Fruit fly (Drosophila melanogaster): Measurements from ENCODE around the gene porin.

porin gene

DNA sequence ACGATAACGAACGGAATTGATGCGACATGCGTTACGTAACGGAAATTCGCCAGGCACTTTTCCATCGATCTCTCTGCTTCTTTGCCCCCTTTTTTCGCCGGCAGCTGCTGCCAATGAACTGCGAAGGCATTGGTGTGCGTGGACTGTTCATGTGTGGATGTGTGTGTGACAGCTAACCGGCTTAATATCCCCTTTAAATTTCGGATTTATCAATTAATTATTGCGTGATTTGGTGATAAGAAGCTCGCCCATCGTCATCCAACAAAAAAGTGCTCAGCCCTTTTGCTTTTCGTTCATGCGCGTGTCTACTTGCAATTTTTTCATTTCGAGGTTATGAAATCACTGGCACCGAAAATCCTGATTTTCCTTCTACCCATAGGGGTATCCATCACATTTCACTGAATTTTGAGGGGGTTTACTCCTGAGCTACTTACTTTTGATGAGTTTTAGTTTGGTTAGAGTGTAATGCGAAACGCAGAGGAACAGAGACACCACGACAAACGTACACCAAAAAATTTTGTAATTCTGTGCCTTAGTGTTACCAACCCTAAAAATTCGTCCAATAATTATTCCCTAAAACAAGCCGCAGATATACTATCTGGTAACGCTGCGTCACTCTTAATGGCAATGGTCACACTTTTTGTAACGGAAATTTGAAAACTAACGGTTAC, at the start of gene porin:
Gene porin (minus strand): TSS at position 529 of the 671 bp plus-strand sequence.
- TF ChIP-seq CTCF (optimal IDR thresholded peaks at IDR 0.05) (peak in 1 of 2 experiments; percentile 43), CG8478 (optimal IDR thresholded peaks at IDR 0.05) (no peak)

- TF ChIP-seq CTCF (optimal IDR thresholded peaks at IDR 0.05) (no peak), CG8478 (optimal IDR thresholded peaks at IDR 0.05) (no peak)
Measured at dm6 chr2L:10888827-10889226, 38.2 kb upstream of the porin start, which contains the start of gene CG14071. CG14071 (minus strand) TSS chr2L:10888927.

- no peak for TF ChIP-seq CTCF (optimal IDR thresholded peaks at IDR 0.05)
- TF ChIP-seq CG8478 (optimal IDR thresholded peaks at IDR 0.05) = no peak
Measured at dm6 chr2L:10869867-10870266, 19.2 kb upstream of the porin start, which contains the start of gene CG12517. CG12517 (plus strand) TSS chr2L:10870167.

DNA sequence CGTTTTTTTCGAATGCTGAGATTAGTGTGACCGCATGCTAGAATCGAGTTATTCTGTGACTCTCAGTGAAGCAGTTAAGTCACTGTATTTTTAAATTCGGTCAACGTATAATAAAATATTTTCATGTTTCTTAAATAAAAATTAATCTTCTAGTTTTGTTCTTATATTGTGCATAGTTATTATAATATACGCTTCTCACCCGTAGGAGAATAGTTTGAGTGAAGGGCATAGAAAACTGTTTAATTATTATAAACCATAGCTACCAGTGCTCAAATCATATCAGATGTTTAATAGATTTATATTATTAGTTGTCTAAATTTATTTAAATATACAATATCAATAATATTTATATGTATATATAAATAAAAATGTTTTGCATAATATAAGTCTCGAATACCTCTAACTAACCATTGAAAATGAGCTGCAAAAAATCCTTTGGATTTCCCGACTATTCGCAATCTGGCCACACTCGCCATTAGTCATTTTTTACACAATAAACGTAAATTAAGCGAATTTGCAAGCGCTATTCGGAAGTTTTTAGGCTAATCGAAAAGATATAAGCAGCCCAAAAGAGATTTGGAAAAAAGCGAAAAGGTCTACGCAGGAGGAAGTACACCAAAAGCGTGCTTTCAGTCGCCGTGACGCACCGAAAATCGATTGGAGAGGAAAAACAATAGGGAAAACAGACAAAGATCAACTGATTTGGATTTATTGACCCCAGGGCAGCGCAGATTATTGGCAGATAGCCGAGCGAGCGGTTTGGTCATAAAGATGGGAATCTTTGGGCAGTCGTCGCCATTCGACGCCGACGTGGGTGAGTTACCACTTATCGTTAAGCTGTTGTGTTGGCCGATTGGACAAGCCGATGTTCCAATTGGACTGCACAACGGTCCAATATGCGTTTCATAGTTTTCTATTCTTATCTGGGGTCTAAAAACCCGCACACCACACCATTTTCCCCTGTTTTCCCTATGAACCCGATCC, 7.7 kb upstream of the porin start, which contains the start of the genes aurB and Stam:
Gene aurB (minus strand): TSS at position 31 of the 984 bp plus-strand sequence.
Gene Stam (plus strand): TSS at position 473 of the 984 bp plus-strand sequence.
- TF ChIP-seq CG8478 (optimal IDR thresholded peaks at IDR 0.05) (no peak), CTCF (optimal IDR thresholded peaks at IDR 0.05) (no peak)

- TF ChIP-seq CTCF (optimal IDR thresholded peaks at IDR 0.05) (no peak), CG8478 (optimal IDR thresholded peaks at IDR 0.05) (no peak)
Measured at dm6 chr2L:10856328-10856942, 5.8 kb upstream of the porin start, which contains the start of gene Dnz1. Dnz1 (minus strand) TSS chr2L:10856644.

DNA sequence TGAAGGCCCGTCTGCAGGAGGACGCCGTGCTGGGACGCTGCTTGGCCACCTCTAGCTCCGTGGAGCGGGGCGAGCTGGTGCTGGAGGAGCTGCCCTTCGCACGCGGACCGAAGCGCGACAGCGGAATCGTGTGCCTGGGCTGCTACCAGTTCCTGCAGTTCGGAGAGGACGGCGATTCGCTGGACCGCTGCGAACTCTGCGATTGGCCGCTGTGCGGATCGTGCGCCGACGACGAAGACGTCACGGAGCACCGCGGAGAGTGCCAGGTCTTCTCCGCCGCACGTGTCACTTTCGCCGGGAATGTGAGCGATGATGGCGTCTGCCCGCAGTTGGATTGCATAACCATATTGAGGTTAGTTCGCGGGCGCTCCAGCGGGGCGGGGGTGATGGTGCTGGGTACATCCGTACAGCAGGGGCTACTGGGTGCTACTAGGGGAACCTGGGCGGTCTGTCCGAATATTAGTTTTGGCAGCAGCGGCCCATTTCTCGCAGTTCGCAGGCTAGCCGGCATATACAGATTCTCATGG, 751 bp upstream of the porin start:
- TF ChIP-seq CG8478 (optimal IDR thresholded peaks at IDR 0.05) = no peak
- no peak for TF ChIP-seq CTCF (optimal IDR thresholded peaks at IDR 0.05)

DNA sequence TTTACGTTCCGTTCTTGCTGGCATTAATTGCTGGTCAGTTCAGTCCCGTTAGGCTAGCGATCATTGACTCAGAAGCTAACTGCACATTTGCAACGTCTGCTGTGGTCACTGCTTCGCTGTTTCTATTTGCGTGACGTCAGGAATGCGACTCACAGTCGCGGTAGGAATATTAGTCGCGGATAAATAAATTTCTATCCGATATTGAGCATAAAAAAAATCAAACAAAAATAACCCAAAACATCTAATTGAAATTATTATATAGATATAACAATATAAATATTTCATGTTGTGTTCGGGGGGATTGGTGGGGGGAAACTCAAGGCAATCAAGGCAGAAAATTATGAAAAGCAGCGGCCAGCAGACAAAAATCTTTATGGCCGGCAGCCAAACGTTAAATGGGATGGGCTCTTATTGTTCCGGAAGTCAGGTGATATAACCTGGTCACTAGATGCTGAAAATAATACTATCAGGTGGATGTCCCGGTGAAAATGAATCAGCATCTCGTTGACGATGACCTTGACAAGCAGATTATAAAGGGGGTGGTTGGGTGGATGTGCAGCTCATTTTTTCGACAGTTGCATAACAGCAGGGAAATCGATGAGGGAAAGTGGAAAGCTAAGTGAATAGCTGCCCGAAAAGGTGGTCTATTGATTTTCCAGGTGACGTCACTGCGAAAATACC, 997 bp downstream of the porin start, which contains the start of gene SmydA-3:
Gene SmydA-3 (plus strand): TSS at position 631 of the 681 bp plus-strand sequence.
- no peak for TF ChIP-seq CG8478 (optimal IDR thresholded peaks at IDR 0.05)

dm6 chr2L:10846944-10847343, 3.7 kb downstream of the porin start, which contains the start of gene Porin2:
Porin2 (minus strand) TSS chr2L:10847044.
- TF ChIP-seq CTCF (optimal IDR thresholded peaks at IDR 0.05) (no peak), CG8478 (optimal IDR thresholded peaks at IDR 0.05) (no peak)

DNA sequence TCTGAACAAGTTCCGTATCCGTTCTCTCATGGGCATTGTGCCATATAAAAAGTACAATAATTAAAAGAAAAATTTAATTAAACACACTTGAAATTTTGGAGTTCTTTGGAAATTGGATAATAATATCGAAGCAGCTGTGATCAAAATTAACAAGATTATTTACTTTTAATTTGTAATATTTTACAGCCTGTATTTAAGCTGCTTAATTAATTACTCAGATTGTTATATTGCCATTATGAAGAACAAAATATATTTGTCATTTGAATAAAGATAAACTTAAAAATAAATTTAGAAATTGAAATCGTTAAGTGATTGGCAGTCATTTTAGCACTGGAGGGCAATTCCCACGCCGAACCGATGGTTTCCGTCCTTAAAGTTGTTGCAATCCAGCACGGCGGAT, 5.1 kb downstream of the porin start, which contains the start of the genes CG17139 and CG17140:
Gene CG17139 (minus strand): TSS at position 101 of the 400 bp plus-strand sequence.
Gene CG17140 (minus strand): TSS at position 101 of the 400 bp plus-strand sequence.
- TF ChIP-seq CG8478 (optimal IDR thresholded peaks at IDR 0.05) (no peak), CTCF (optimal IDR thresholded peaks at IDR 0.05) (no peak)

DNA sequence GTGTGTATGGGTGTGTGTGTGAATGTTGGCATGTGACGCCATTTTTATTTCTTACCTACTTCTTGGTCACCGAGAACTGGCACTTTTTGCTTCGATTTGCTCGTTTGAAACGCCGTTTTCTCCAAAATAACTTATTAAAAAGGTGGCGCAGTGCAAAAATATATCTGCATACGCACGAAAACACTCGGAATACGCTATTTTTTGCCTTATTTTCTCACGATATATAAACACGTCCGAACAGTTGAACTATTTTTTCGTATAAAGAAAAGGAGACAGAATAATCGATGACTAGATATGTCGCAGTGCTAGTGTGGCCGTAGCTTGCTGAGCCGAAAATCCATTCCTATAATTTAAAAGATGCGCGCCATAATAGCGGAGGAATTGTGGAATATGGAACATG, 8.3 kb downstream of the porin start, which contains the start of gene CG6700:
Gene CG6700 (minus strand): TSS at position 272 of the 400 bp plus-strand sequence.
- TF ChIP-seq CTCF (optimal IDR thresholded peaks at IDR 0.05) (peak; percentile 12 to 19), CG8478 (optimal IDR thresholded peaks at IDR 0.05) (no peak)

DNA sequence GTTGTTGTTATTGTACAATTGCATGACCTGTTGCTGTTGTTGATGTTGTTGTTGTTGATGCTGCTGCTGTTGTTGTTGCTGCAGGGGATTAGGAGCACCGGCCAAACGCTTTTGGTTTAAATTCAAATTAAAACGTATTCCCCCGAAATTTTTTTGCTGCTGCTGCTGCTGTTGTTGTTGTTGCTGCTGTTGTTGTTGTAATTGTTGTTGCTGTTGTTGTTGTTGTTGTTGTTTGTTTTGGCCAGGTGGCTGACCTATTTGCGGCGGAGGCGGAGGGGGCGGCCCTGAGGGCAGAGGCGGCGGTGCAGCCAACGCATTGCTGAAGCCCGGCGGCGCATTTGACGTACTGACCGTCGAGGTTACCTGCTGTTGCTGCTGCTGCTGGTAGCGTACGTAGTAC, 9.0 kb downstream of the porin start:
- TF ChIP-seq CG8478 (optimal IDR thresholded peaks at IDR 0.05) (no peak), CTCF (optimal IDR thresholded peaks at IDR 0.05) (no peak)

dm6 chr2L:10837491-10837890, 13.2 kb downstream of the porin start, which contains the start of gene Nos:
Nos (minus strand) TSS chr2L:10837511.
- no peak for TF ChIP-seq CG8478 (optimal IDR thresholded peaks at IDR 0.05)
- no peak for TF ChIP-seq CTCF (optimal IDR thresholded peaks at IDR 0.05)

- TF ChIP-seq CTCF (optimal IDR thresholded peaks at IDR 0.05) (no peak), CG8478 (optimal IDR thresholded peaks at IDR 0.05) (no peak)
Measured at dm6 chr2L:10831590-10831989, 19.1 kb downstream of the porin start.

DNA sequence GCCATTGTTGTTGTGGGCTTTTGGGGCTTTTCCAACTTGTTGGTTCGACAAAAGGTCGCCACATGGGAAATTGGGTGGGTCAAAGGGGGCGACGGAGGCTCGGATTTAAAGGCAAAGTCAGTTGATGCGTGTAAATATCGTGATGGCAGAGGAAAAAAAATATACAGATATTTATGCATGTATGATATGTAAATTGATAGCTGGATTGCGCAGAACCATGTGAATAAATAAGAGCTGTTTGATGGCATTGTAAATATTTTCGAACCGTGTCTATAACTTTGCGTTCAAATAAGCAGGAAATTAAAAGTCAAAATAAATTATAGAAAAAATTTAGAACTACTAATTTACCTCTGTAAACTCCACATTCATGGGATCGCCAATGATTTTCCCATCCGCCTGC, 28.0 kb downstream of the porin start:
- TF ChIP-seq CG8478 (optimal IDR thresholded peaks at IDR 0.05) (no peak), CTCF (optimal IDR thresholded peaks at IDR 0.05) (no peak)
